Fruit fly (Drosophila melanogaster) whole organism, embryonic: ENCODE data around the gene Set2.

ENCODE experiments used
- Antp ChIP-seq: fragments of 200-800 bp; sonication (Bioruptor generic); optimal IDR thresholded peaks from 3 replicates; lab custom pipeline; 2016; ENCODE audit warnings: missing biosample characterization, missing genetic modification characterization
- Atf6 ChIP-seq: fragments of 200-800 bp; sonication (Bioruptor generic); IDR thresholded peaks from 2 replicates; pipeline ENCODE4 v1.3.6; 2022; ENCODE audit warnings: missing biosample characterization, missing genetic modification characterization
- CG10462 ChIP-seq: fragments of 200-800 bp; sonication (Bioruptor generic); optimal IDR thresholded peaks from 2 replicates; lab custom pipeline; 2016; ENCODE audit warnings: missing biosample characterization, missing genetic modification characterization
- CG10543 ChIP-seq: fragments of 200-800 bp; sonication (Bioruptor generic); optimal IDR thresholded peaks from 3 replicates; lab custom pipeline; 2017; ENCODE audit warnings: missing biosample characterization, mild to moderate bottlenecking, missing genetic modification characterization, moderate library complexity
- CG10959 ChIP-seq: fragments of 200-800 bp; sonication (Bioruptor generic); IDR thresholded peaks from 2 replicates; pipeline ENCODE4 v1.3.6; 2022; ENCODE audit warnings: missing biosample characterization, missing genetic modification characterization
- CG12391 ChIP-seq: fragments of 200-800 bp; sonication (Bioruptor generic); optimal IDR thresholded peaks from 3 replicates; lab custom pipeline; 2018; ENCODE audit warnings: missing biosample characterization, mild to moderate bottlenecking, missing genetic modification characterization, moderate library complexity
- CG12659 ChIP-seq: fragments of 200-800 bp; sonication (Bioruptor generic); optimal IDR thresholded peaks from 3 replicates; lab custom pipeline; 2017; ENCODE audit warnings: mild to moderate bottlenecking, missing biosample characterization, missing genetic modification reagents, missing genetic modification characterization
- CG13287 ChIP-seq: fragments of 200-800 bp; sonication (Bioruptor generic); IDR thresholded peaks from 2 replicates; pipeline ENCODE4 v1.3.6; 2022; ENCODE audit warnings: missing biosample characterization, missing genetic modification characterization; ENCODE audit not compliant: partially characterized antibody
- CG15073 ChIP-seq: fragments of 200-800 bp; sonication (Bioruptor generic); optimal IDR thresholded peaks from 2 replicates; lab custom pipeline; 2016; ENCODE audit warnings: missing biosample characterization, missing genetic modification characterization
- CG16813 ChIP-seq: fragments of 200-800 bp; sonication (Bioruptor generic); IDR thresholded peaks from 3 replicates; pipeline ENCODE4 v1.3.6; 2022; ENCODE audit warnings: missing biosample characterization, missing genetic modification characterization; ENCODE audit not compliant: partially characterized antibody
- CG16815 ChIP-seq: fragments of 200-800 bp; sonication (Bioruptor generic); optimal IDR thresholded peaks from 3 replicates; lab custom pipeline; 2017; ENCODE audit warnings: missing biosample characterization, mild to moderate bottlenecking, missing genetic modification characterization
- CG17568 ChIP-seq: fragments of 200-800 bp; sonication (Bioruptor generic); optimal IDR thresholded peaks from 2 replicates; lab custom pipeline; 2018; ENCODE audit warnings: missing biosample characterization, mild to moderate bottlenecking, missing genetic modification characterization, moderate library complexity
- CG17912 ChIP-seq: fragments of 200-800 bp; sonication (Bioruptor generic); optimal IDR thresholded peaks from 2 replicates; lab custom pipeline; 2018; ENCODE audit warnings: missing biosample characterization, mild to moderate bottlenecking, missing genetic modification characterization
- CG4424 ChIP-seq: fragments of 200-800 bp; sonication (Bioruptor generic); optimal IDR thresholded peaks from 3 replicates; lab custom pipeline; 2016; ENCODE audit warnings: missing biosample characterization, missing genetic modification characterization
- CG6254 ChIP-seq: fragments of 200-800 bp; sonication (Bioruptor generic); optimal IDR thresholded peaks from 3 replicates; lab custom pipeline; 2017; ENCODE audit warnings: mild to moderate bottlenecking, missing biosample characterization, missing genetic modification reagents, missing genetic modification characterization
- CG6765 ChIP-seq: fragments of 200-800 bp; sonication (Bioruptor generic); optimal IDR thresholded peaks from 3 replicates; lab custom pipeline; 2017; ENCODE audit warnings: missing biosample characterization, mild to moderate bottlenecking, missing genetic modification characterization
- CG7745 ChIP-seq: fragments of 200-800 bp; sonication (Bioruptor generic); optimal IDR thresholded peaks from 2 replicates; lab custom pipeline; 2018; ENCODE audit warnings: missing biosample characterization, mild to moderate bottlenecking, missing genetic modification characterization, moderate library complexity
- CG7963 ChIP-seq: fragments of 200-800 bp; sonication (Bioruptor generic); IDR thresholded peaks from 3 replicates; pipeline ENCODE4 v1.3.6; 2022; ENCODE audit warnings: missing biosample characterization, missing genetic modification characterization; ENCODE audit not compliant: partially characterized antibody
- CG8924 ChIP-seq: fragments of 200-800 bp; optimal IDR thresholded peaks from 3 replicates; lab custom pipeline; 2019; ENCODE audit warnings: missing biosample characterization, mild to moderate bottlenecking, missing genetic modification characterization, moderate library complexity
- Dfd ChIP-seq, 2 experiments: fragments of >200 bp; optimal IDR thresholded peaks; 2 replicates each; lab custom pipeline; 2017; ENCODE audit warnings: missing biosample characterization in 2 of 2, missing genetic modification characterization in 2 of 2
- Dip2 ChIP-seq: fragments of 200-800 bp; sonication (Bioruptor generic); IDR thresholded peaks from 2 replicates; pipeline ENCODE4 v1.3.6; 2022; ENCODE audit warnings: missing biosample characterization, missing genetic modification characterization
- H15 ChIP-seq: fragments of 200-800 bp; sonication (Bioruptor generic); IDR thresholded peaks from 3 replicates; pipeline ENCODE4 v1.3.6; 2022; ENCODE audit warnings: missing biosample characterization, missing genetic modification characterization
- MBD-R2 ChIP-seq: fragments of 200-800 bp; sonication (Bioruptor generic); IDR thresholded peaks from 2 replicates; pipeline ENCODE4 v1.3.6; 2022; ENCODE audit warnings: missing biosample characterization, missing genetic modification characterization
- Med ChIP-seq: fragments of 200-800 bp; sonication (Bioruptor generic); peaks from one replicate; lab custom pipeline; 2016; ENCODE audit warnings: missing biosample characterization, missing genetic modification characterization, mild to moderate bottlenecking, inconsistent platforms, moderate library complexity
- Mes4 ChIP-seq: fragments of 200-800 bp; sonication (Bioruptor generic); optimal IDR thresholded peaks from 2 replicates; lab custom pipeline; 2016; ENCODE audit warnings: missing biosample characterization, missing genetic modification characterization
- Xbp1 ChIP-seq: fragments of 200-800 bp; sonication (Bioruptor generic); optimal IDR thresholded peaks from 3 replicates; lab custom pipeline; 2016; ENCODE audit warnings: missing biosample characterization, mild to moderate bottlenecking, missing genetic modification characterization
- bcd ChIP-seq: fragments of 200-800 bp; sonication (Bioruptor generic); optimal IDR thresholded peaks from 2 replicates; lab custom pipeline; 2017; ENCODE audit warnings: missing biosample characterization, mild to moderate bottlenecking, missing genetic modification characterization
- caup ChIP-seq: fragments of 200-800 bp; sonication (Bioruptor generic); optimal IDR thresholded peaks from 3 replicates; lab custom pipeline; 2017; ENCODE audit warnings: missing biosample characterization, mild to moderate bottlenecking, missing genetic modification characterization, moderate library complexity; ENCODE audit not compliant: severe bottlenecking
- chm ChIP-seq: fragments of 200-800 bp; sonication (Bioruptor generic); IDR thresholded peaks from 2 replicates; pipeline ENCODE4 v1.3.6; 2022; ENCODE audit warnings: missing biosample characterization, missing genetic modification characterization
- dati ChIP-seq: fragments of 200-800 bp; sonication (Bioruptor generic); IDR thresholded peaks from 2 replicates; pipeline ENCODE4 v1.3.6; 2022; ENCODE audit warnings: missing biosample characterization, missing genetic modification characterization
- disco-r ChIP-seq: fragments of 200-800 bp; sonication (Bioruptor generic); optimal IDR thresholded peaks from 2 replicates; lab custom pipeline; 2016; ENCODE audit warnings: missing biosample characterization, missing genetic modification characterization
- dpn ChIP-seq, 2 experiments: fragments of 200-800 bp; sonication (Bioruptor generic); optimal IDR thresholded peaks; 3 replicates each; lab custom pipeline; 2016; ENCODE audit warnings: missing biosample characterization in 2 of 2, missing genetic modification characterization in 2 of 2
- fd3F ChIP-seq: fragments of 200-800 bp; sonication (Bioruptor generic); optimal IDR thresholded peaks from 2 replicates; lab custom pipeline; 2018; ENCODE audit warnings: missing biosample characterization, mild to moderate bottlenecking, missing genetic modification characterization, moderate library complexity
- ftz-f1 ChIP-seq: fragments of 200-800 bp; sonication (Bioruptor generic); optimal IDR thresholded peaks from 2 replicates; lab custom pipeline; 2016; ENCODE audit warnings: missing biosample characterization, missing genetic modification characterization
- fu2 ChIP-seq: fragments of 200-800 bp; sonication (Bioruptor generic); optimal IDR thresholded peaks from 2 replicates; lab custom pipeline; 2016; ENCODE audit warnings: missing biosample characterization, missing genetic modification characterization
- gro ChIP-seq: fragments of 200-800 bp; sonication (Bioruptor generic); optimal IDR thresholded peaks from 2 replicates; lab custom pipeline; 2016; ENCODE audit warnings: missing biosample characterization, missing genetic modification characterization
- hkb ChIP-seq, 2 experiments: fragments of 200-800 bp in 1 of 2; fragments of >200 bp in 1 of 2; sonication (Bioruptor generic) in 1 of 2; IDR thresholded peaks in 1 of 2; optimal IDR thresholded peaks in 1 of 2; 2 replicates each; pipeline versions ENCODE4 v1.3.6 to Lab custom; 2017 to 2022; ENCODE audit warnings: missing biosample characterization in 1 of 2, missing genetic modification characterization in 1 of 2
- kah ChIP-seq: fragments of 200-800 bp; sonication (Bioruptor generic); optimal IDR thresholded peaks from 2 replicates; lab custom pipeline; 2018; ENCODE audit warnings: missing biosample characterization, mild to moderate bottlenecking, missing genetic modification characterization
- lilli ChIP-seq: fragments of 200-800 bp; sonication (Bioruptor generic); optimal IDR thresholded peaks from 3 replicates; lab custom pipeline; 2016; ENCODE audit warnings: missing biosample characterization, missing genetic modification characterization
- mld ChIP-seq: fragments of 200-800 bp; sonication (Bioruptor generic); IDR thresholded peaks from 3 replicates; pipeline ENCODE4 v1.3.6; 2022; ENCODE audit warnings: missing biosample characterization, missing genetic modification characterization; ENCODE audit not compliant: partially characterized antibody
- nerfin-2 ChIP-seq: fragments of 200-800 bp; sonication (Bioruptor generic); IDR thresholded peaks from 2 replicates; pipeline ENCODE4 v1.3.6; 2022; ENCODE audit warnings: missing biosample characterization, missing genetic modification characterization; ENCODE audit not compliant: partially characterized antibody
- pb ChIP-seq: fragments of 200-800 bp; sonication (Bioruptor generic); optimal IDR thresholded peaks from 3 replicates; lab custom pipeline; 2016; ENCODE audit warnings: missing biosample characterization, missing genetic modification characterization
- psq ChIP-seq: fragments of 200-800 bp; sonication (Bioruptor generic); optimal IDR thresholded peaks from 2 replicates; lab custom pipeline; 2017; ENCODE audit warnings: missing biosample characterization, missing genetic modification characterization
- repo ChIP-seq: fragments of 200-800 bp; sonication (Bioruptor generic); optimal IDR thresholded peaks from 2 replicates; lab custom pipeline; 2016; ENCODE audit warnings: missing biosample characterization, missing genetic modification characterization
- sd ChIP-seq: fragments of 200-800 bp; sonication (Bioruptor generic); optimal IDR thresholded peaks from 3 replicates; lab custom pipeline; 2018; ENCODE audit warnings: missing biosample characterization, mild to moderate bottlenecking, missing genetic modification characterization, moderate library complexity
- seq ChIP-seq: fragments of 200-800 bp; sonication (Bioruptor generic); IDR thresholded peaks from 2 replicates; pipeline ENCODE4 v1.3.6; 2022; ENCODE audit warnings: missing biosample characterization, missing genetic modification characterization
- slou ChIP-seq: fragments of 200-800 bp; sonication (Bioruptor generic); optimal IDR thresholded peaks from 3 replicates; lab custom pipeline; 2016; ENCODE audit warnings: missing biosample characterization, missing genetic modification characterization
- sug ChIP-seq: fragments of 200-800 bp; optimal IDR thresholded peaks from 2 replicates; lab custom pipeline; 2019; ENCODE audit warnings: missing biosample characterization, mild to moderate bottlenecking, missing genetic modification characterization, moderate library complexity
- ttk ChIP-seq: fragments of 200-800 bp; sonication (Bioruptor generic); IDR thresholded peaks from 2 replicates; pipeline ENCODE4 v2.1.2; 2022; ENCODE audit warnings: missing biosample characterization, missing genetic modification characterization
- zfh2 ChIP-seq: fragments of 200-800 bp; sonication (Bioruptor generic); optimal IDR thresholded peaks from 2 replicates; lab custom pipeline; 2016; ENCODE audit warnings: missing biosample characterization, missing genetic modification characterization

The Set2 gene

DNA sequence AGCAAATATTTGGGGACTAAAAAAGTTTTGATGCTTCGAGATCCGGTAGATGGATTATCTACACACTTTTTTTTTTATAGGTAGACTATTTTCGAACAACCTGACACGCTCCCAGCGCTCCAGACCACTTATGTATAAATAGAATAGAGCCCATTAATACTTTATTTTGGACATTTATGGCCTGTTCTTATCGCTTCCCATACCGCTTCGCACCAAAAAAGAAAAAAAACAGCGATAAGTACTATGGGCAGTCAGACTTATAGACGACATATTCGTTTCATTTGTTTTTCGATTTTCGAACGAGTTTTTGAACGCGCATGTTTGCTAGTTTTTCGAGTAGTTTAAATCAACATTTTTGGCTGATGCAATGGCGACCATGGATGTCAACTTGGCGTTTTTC, 15.4 kb upstream of the Set2 start (continued):
- TF ChIP-seq Mes4 (GFP tag; lab: Kevin White, UChicago): no peak
- TF ChIP-seq CG6254 (GFP tag; lab: Kevin White, UChicago): no peak
- no peak for TF ChIP-seq nerfin-2 (GFP tag; lab: Robert Waterston, UW)
- TF ChIP-seq CG8924: no peak
- no peak for TF ChIP-seq CG6765 (GFP tag; lab: Kevin White, UChicago)
- no peak for TF ChIP-seq zfh2 (GFP tag; lab: Kevin White, UChicago)
- TF ChIP-seq fu2: no peak
- no peak for TF ChIP-seq caup
- no peak for TF ChIP-seq slou
- TF ChIP-seq sd (tag; lab: Kevin White, UChicago): peak; percentile 14
- TF ChIP-seq mld: no peak
- no peak for TF ChIP-seq dpn (GFP tag; optimal IDR thresholded peaks at IDR 0.05; lab: Kevin White, UChicago)
- no peak for TF ChIP-seq CG12391 (tag; lab: Kevin White, UChicago)
- TF ChIP-seq seq (GFP tag; lab: Robert Waterston, UW): no peak
- TF ChIP-seq CG10543 (GFP tag; lab: Kevin White, UChicago): peak; percentile 20
- TF ChIP-seq CG15073: no peak

DNA sequence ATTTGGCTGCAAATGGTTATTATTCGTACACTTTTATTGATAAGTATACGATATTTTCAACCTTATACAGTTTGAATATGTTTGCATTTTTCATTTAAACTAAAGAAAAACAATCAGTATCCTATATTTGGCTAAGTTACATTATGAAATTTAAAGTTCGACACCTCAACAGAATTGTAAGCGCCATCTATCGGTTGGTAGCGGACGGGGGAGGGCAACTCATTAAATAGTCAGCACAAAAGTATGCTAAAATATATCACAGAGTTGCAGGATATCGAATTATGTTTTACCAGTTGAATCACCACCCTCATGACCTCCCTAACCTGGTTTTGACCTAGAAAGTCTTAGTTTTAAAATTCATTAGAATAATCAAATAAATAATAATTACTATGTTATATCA, 11.8 kb upstream of the Set2 start:
- TF ChIP-seq bcd (GFP tag; lab: Kevin White, UChicago) (no peak), CG7745 (tag; lab: Kevin White, UChicago) (no peak), MBD-R2 (no peak), Dfd (GFP tag; optimal IDR thresholded peaks at IDR 0.05; lab: Kevin White, UChicago) (no peak), Antp (GFP tag; lab: Kevin White, UChicago) (no peak), repo (GFP tag; lab: Kevin White, UChicago) (no peak), CG10462 (GFP tag; lab: Kevin White, UChicago) (no peak), gro (GFP tag; lab: Kevin White, UChicago) (peak; percentile 37), CG16815 (no peak), caup (peak; percentile 9), ftz-f1 (GFP tag; lab: Kevin White, UChicago) (no peak), pb (no peak), Med (GFP tag; lab: Kevin White, UChicago) (peak; percentile 94), CG17912 (GFP tag; lab: Kevin White, UChicago) (no peak), CG13287 (no peak), sug (tag; lab: Kevin White, UChicago) (peak; percentile 14), dati (no peak), CG4424 (GFP tag; lab: Kevin White, UChicago) (peak; percentile 7), CG7963 (GFP tag; lab: Robert Waterston, UW) (no peak), hkb (optimal IDR thresholded peaks at IDR 0.05; lab: Kevin White, UChicago) (no peak), hkb (GFP tag; IDR thresholded peaks at IDR 0.05; lab: Robert Waterston, UW) (0 out of 2 replicates have a peak, but pooled peaks have one; percentile 15), Atf6 (GFP tag; lab: Robert Waterston, UW) (no peak), CG10959 (GFP tag; lab: Robert Waterston, UW) (peak; percentile 5; the same call in 1 of the 2 replicates), Dip2 (GFP tag; lab: Robert Waterston, UW) (no peak), CG12659 (no peak), lilli (GFP tag; lab: Kevin White, UChicago) (no peak), kah (peak; percentile 2), slou (no peak), disco-r (no peak), CG17568 (GFP tag; lab: Kevin White, UChicago) (no peak), Xbp1 (GFP tag; lab: Kevin White, UChicago) (no peak), CG16813 (no peak), H15 (GFP tag; lab: Robert Waterston, UW) (0 out of 3 replicates have a peak, but pooled peaks have one; percentile 24), fd3F (GFP tag; lab: Kevin White, UChicago) (no peak), psq (GFP tag; lab: Kevin White, UChicago) (no peak), ttk (GFP tag; lab: Robert Waterston, UW) (no peak), chm (GFP tag; lab: Robert Waterston, UW) (0 out of 2 replicates have a peak, but pooled peaks have one; percentile 11)
